Fruit fly (Drosophila melanogaster): ENCODE results near the gene CG14830.

The CG14830 gene

dm6 chr3L:7263757-7264516 lies at the start of gene CG14830:
CG14830 (minus strand) TSS chr3L:7263920.
- TF ChIP-seq D1 (tag; optimal IDR thresholded peaks at IDR 0.05) (peak; percentile 55), CG17806 (tag; optimal IDR thresholded peaks at IDR 0.05) (peak; percentile 76), fd96Ca (GFP tag; IDR thresholded peaks at IDR 0.05) (no peak), gl (tag; optimal IDR thresholded peaks at IDR 0.05) (peak; percentile 20), rn (GFP tag; IDR thresholded peaks at IDR 0.05) (no peak), Ets98B (GFP tag; IDR thresholded peaks at IDR 0.05) (peak; percentile 27), CG34367 (tag; optimal IDR thresholded peaks at IDR 0.05) (peak; percentile 7), CG8159 (tag; optimal IDR thresholded peaks at IDR 0.05) (peak; percentile 78), CG4496 (GFP tag; IDR thresholded peaks at IDR 0.05) (peak; percentile 28; the same call in 1 of the 3 replicates), CG14655 (GFP tag; optimal IDR thresholded peaks at IDR 0.05) (peak; percentile 90), CG13204 (GFP tag; optimal IDR thresholded peaks at IDR 0.05) (no peak), CG12605 (GFP tag; IDR thresholded peaks at IDR 0.05) (peak; percentile 57), CG8301 (tag; optimal IDR thresholded peaks at IDR 0.05) (peak; percentile 87)

DNA sequence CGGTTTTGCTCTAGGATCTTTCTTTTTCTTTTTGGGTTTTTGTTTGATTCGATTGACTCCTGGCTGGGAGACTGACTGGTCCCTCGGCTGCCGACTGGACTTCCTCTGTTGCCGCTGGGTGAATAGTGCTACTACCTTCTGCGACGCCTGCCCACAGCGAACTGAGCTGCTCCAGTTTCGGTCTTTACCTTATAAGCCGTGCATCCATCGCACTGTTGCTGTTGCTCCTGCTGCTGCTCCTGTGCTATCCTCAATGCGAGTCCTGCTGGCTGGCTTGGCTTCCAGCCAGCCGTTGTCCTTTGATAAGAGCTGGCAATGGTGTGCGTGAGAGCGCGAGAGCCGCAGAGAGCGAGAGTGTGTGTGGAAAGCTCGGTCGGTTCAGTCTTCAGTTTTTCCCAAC lies 49.0 kb upstream of the CG14830 start, which contains the start of gene unc-13-4A:
Gene unc-13-4A (minus strand): TSS at position 143 of the 400 bp plus-strand sequence.
- no peak for TF ChIP-seq CG10348 (GFP tag; IDR thresholded peaks at IDR 0.05)
- TF ChIP-seq CG32121 (GFP tag; IDR thresholded peaks at IDR 0.05): no peak
- no peak for TF ChIP-seq rn (GFP tag; IDR thresholded peaks at IDR 0.05)
- no peak for TF ChIP-seq CG8301 (tag; optimal IDR thresholded peaks at IDR 0.05)

DNA sequence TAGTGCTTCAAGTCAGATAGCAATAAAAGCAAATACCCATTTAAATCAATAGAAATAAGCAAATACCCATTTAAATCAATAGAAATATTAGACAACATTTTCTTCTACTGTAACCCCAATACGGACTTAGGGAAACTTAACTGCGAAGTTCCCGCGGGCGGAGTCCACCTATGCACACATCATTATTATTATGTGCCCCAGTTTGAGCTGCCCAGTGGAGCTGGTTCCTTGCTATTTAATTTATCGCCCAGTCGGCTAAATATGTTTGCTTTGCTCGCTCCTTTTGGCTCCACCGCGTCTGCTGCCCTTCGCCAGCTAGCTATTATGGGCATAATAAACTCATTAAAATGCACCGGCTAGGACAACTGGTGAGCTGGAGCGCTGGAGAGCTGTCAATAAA lies 36.9 kb upstream of the CG14830 start:
- TF ChIP-seq CG8301 (tag; optimal IDR thresholded peaks at IDR 0.05) (no peak), Ets98B (GFP tag; IDR thresholded peaks at IDR 0.05) (no peak), EcR (GFP tag; optimal IDR thresholded peaks at IDR 0.05) (no peak), CG4496 (GFP tag; IDR thresholded peaks at IDR 0.05) (no peak), gl (tag; optimal IDR thresholded peaks at IDR 0.05) (no peak)

dm6 chr3L:7283541-7283940 lies 19.8 kb upstream of the CG14830 start:
- peak; percentile 45 for TF ChIP-seq CG14655 (GFP tag; optimal IDR thresholded peaks at IDR 0.05)
- peak; percentile 16 for TF ChIP-seq Pif1A (GFP tag; optimal IDR thresholded peaks at IDR 0.05)
- TF ChIP-seq Snoo (tag; optimal IDR thresholded peaks at IDR 0.05): no peak
- TF ChIP-seq CG34367 (tag; optimal IDR thresholded peaks at IDR 0.05): no peak
- TF ChIP-seq CG4496 (GFP tag; IDR thresholded peaks at IDR 0.05): no peak
- TF ChIP-seq Pif1B (GFP tag; optimal IDR thresholded peaks at IDR 0.05): no peak
- no peak for TF ChIP-seq D1 (tag; optimal IDR thresholded peaks at IDR 0.05)
- TF ChIP-seq EcR (GFP tag; optimal IDR thresholded peaks at IDR 0.05): no peak
- TF ChIP-seq rn (GFP tag; IDR thresholded peaks at IDR 0.05): no peak
- TF ChIP-seq CG9948 (tag; optimal IDR thresholded peaks at IDR 0.05): no peak
- no peak for TF ChIP-seq CG32121 (GFP tag; IDR thresholded peaks at IDR 0.05)
- no peak for TF ChIP-seq CG13204 (GFP tag; optimal IDR thresholded peaks at IDR 0.05)
- no peak for TF ChIP-seq CG17806 (tag; optimal IDR thresholded peaks at IDR 0.05)
- 0 out of 3 replicates have a peak, but pooled peaks have one; percentile 8 for TF ChIP-seq fd96Ca (GFP tag; IDR thresholded peaks at IDR 0.05)
- TF ChIP-seq CG12605 (GFP tag; IDR thresholded peaks at IDR 0.05): no peak

DNA sequence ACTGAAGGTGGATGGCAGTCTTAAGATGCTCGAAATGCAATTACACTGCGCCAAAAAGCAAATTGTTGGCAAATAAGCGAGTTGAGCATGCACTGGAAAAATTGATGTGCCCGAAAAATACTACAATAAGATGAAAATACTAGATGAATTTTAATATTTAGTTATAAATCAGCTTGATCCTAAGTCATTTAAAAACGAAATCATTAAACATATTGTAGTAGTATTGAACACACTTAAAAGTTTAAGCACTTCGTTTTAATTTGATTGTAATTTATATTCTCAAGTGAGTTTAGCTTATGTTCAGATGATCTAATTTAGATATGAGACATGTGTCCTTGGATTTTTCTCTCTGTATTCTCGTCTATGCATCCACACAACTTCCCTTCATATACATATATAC lies 1.2 kb downstream of the CG14830 start:
- no peak for TF ChIP-seq rn (GFP tag; IDR thresholded peaks at IDR 0.05)
- peak; percentile 74 for TF ChIP-seq CG15710 (tag; optimal IDR thresholded peaks at IDR 0.05)
- TF ChIP-seq CG4496 (GFP tag; IDR thresholded peaks at IDR 0.05): peak; percentile 40; the same call in 1 of the 3 replicates
- TF ChIP-seq CG17806 (tag; optimal IDR thresholded peaks at IDR 0.05): peak; percentile 62
- no peak for TF ChIP-seq CG32121 (GFP tag; IDR thresholded peaks at IDR 0.05)
- no peak for TF ChIP-seq gl (tag; optimal IDR thresholded peaks at IDR 0.05)
- peak; percentile 38 for TF ChIP-seq Pif1B (GFP tag; optimal IDR thresholded peaks at IDR 0.05)
- no peak for TF ChIP-seq CG10348 (GFP tag; IDR thresholded peaks at IDR 0.05)
- peak; percentile 65 for TF ChIP-seq CG9948 (tag; optimal IDR thresholded peaks at IDR 0.05)
- peak; percentile 68 for TF ChIP-seq CG14655 (GFP tag; optimal IDR thresholded peaks at IDR 0.05)
- TF ChIP-seq Pif1A (GFP tag; optimal IDR thresholded peaks at IDR 0.05): peak; percentile 32
- no peak; the same call in 1 of the 2 replicates for TF ChIP-seq Ets98B (GFP tag; IDR thresholded peaks at IDR 0.05)
- TF ChIP-seq D1 (tag; optimal IDR thresholded peaks at IDR 0.05): peak; percentile 67
- no peak for TF ChIP-seq CG12605 (GFP tag; IDR thresholded peaks at IDR 0.05)
- TF ChIP-seq CG8301 (tag; optimal IDR thresholded peaks at IDR 0.05): peak; percentile 28
- TF ChIP-seq Snoo (tag; optimal IDR thresholded peaks at IDR 0.05): peak; percentile 14
- TF ChIP-seq CG34367 (tag; optimal IDR thresholded peaks at IDR 0.05): peak; percentile 11
- peak; percentile 76 for TF ChIP-seq CG8159 (tag; optimal IDR thresholded peaks at IDR 0.05)
- no peak for TF ChIP-seq CG13204 (GFP tag; optimal IDR thresholded peaks at IDR 0.05)
- TF ChIP-seq fd96Ca (GFP tag; IDR thresholded peaks at IDR 0.05): no peak
- TF ChIP-seq EcR (GFP tag; optimal IDR thresholded peaks at IDR 0.05): no peak

DNA sequence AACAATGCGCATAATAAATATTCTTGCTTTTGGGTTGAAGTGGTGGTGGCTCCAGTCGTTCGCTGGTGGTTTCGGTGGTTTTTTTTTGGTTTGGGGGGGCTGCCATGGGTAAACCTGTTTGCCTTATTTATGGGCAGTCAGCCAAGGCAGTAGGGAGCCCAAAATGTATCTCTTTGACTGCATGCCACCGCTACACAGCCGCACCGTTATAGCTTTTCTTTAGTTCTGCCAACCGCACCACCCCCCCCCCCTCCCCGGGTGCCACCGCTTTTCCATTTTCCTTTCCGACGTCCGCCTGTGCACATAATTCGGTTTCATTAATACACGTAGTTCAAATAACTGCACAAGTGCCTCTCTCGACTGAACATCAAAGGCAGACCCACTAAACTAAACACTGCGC lies 5.5 kb downstream of the CG14830 start:
- TF ChIP-seq CG8159 (tag; optimal IDR thresholded peaks at IDR 0.05): no peak
- TF ChIP-seq rn (GFP tag; IDR thresholded peaks at IDR 0.05): no peak
- TF ChIP-seq CG9948 (tag; optimal IDR thresholded peaks at IDR 0.05): no peak
- TF ChIP-seq CG8301 (tag; optimal IDR thresholded peaks at IDR 0.05): no peak
- TF ChIP-seq D1 (tag; optimal IDR thresholded peaks at IDR 0.05): no peak
- TF ChIP-seq fd96Ca (GFP tag; IDR thresholded peaks at IDR 0.05): no peak
- TF ChIP-seq CG4496 (GFP tag; IDR thresholded peaks at IDR 0.05): no peak
- TF ChIP-seq CG14655 (GFP tag; optimal IDR thresholded peaks at IDR 0.05): no peak
- no peak for TF ChIP-seq Pif1A (GFP tag; optimal IDR thresholded peaks at IDR 0.05)
- no peak for TF ChIP-seq CG17806 (tag; optimal IDR thresholded peaks at IDR 0.05)
- no peak for TF ChIP-seq CG34367 (tag; optimal IDR thresholded peaks at IDR 0.05)
- no peak for TF ChIP-seq CG10348 (GFP tag; IDR thresholded peaks at IDR 0.05)
- TF ChIP-seq EcR (GFP tag; optimal IDR thresholded peaks at IDR 0.05): no peak
- TF ChIP-seq Snoo (tag; optimal IDR thresholded peaks at IDR 0.05): no peak
- no peak for TF ChIP-seq CG15710 (tag; optimal IDR thresholded peaks at IDR 0.05)
- no peak for TF ChIP-seq Pif1B (GFP tag; optimal IDR thresholded peaks at IDR 0.05)
- TF ChIP-seq Ets98B (GFP tag; IDR thresholded peaks at IDR 0.05): no peak
- TF ChIP-seq CG12605 (GFP tag; IDR thresholded peaks at IDR 0.05): no peak
- no peak for TF ChIP-seq CG32121 (GFP tag; IDR thresholded peaks at IDR 0.05)
